Worm (Caenorhabditis elegans) whole organism, midembryonic: ENCODE results near the gene acl-7.

Source experiments
- T22C8.4 ChIP-seq: fragments of 200-800 bp; sonication (Bioruptor generic); IDR thresholded peaks from 2 replicates; pipeline ENCODE4 v1.3.6; 2022; ENCODE audit warnings: missing genetic modification characterization, missing compliant biosample characterization
- cog-1 ChIP-seq: sonication (generic microtip); optimal IDR thresholded peaks from 2 replicates; lab custom pipeline; 2016; ENCODE audit warnings: missing genetic modification characterization, missing compliant biosample characterization
- flt-1 ChIP-seq: fragments of 200-800 bp; sonication (Bioruptor generic); IDR thresholded peaks from 2 replicates; pipeline ENCODE4 v1.3.6; 2022; ENCODE audit warnings: missing genetic modification characterization, missing compliant biosample characterization
- klf-2 ChIP-seq: fragments of 200-800 bp; sonication (Bioruptor generic); conservative IDR thresholded peaks from 2 replicates; pipeline ENCODE4 v1.3.6; 2022; ENCODE audit warnings: missing genetic modification reagents, missing genetic modification characterization, missing compliant biosample characterization
- med-1 ChIP-seq: sonication (generic microtip); optimal IDR thresholded peaks from 2 replicates; lab custom pipeline; 2017; ENCODE audit warnings: missing genetic modification characterization, mild to moderate bottlenecking, missing compliant biosample characterization, antibody characterized with exemption, missing genetic modification reagents; ENCODE audit not compliant: insufficient read depth
- ref-1 ChIP-seq: fragments of 200-800 bp; sonication (Bioruptor generic); conservative IDR thresholded peaks from 2 replicates; pipeline ENCODE4 v1.3.6; 2022; ENCODE audit warnings: missing genetic modification reagents, missing genetic modification characterization, missing compliant biosample characterization
- tab-1 ChIP-seq: fragments of 200-800 bp; sonication (Bioruptor generic); IDR thresholded peaks from 2 replicates; pipeline ENCODE4 v1.3.6; 2022; ENCODE audit warnings: missing genetic modification characterization, missing compliant biosample characterization
- ztf-23 ChIP-seq: fragments of 200-800 bp; sonication (Bioruptor generic); IDR thresholded peaks from 2 replicates; pipeline ENCODE4 v1.3.6; 2022; ENCODE audit warnings: missing genetic modification reagents, missing genetic modification characterization, missing compliant biosample characterization
- ztf-29 ChIP-seq: fragments of 200-800 bp; sonication (Bioruptor generic); IDR thresholded peaks from 2 replicates; pipeline ENCODE4 v1.3.6; 2022; ENCODE audit warnings: missing genetic modification reagents, missing genetic modification characterization, missing compliant biosample characterization

DNA sequence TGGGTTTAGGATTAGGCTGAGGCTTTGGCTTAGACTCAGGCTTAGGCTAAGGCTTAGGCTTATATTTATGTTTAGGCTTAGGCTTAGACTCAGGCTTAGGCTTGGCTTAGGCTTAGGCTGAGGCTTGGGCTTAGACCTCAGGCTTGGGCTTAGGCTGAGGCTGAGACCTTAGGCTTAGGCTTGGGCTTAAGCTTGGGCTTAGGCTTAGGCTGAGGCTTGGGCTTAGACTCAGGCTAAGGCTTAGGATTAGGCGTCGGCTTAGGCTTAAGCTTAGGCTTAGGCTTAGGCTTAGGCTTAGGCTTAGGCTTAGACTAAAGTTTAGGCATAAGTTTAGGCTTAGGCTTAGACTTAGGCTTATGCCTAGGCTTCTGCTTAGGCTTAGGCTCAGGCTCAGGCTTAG lies 8.2 kb upstream of the acl-7 start:
- TF ChIP-seq ref-1 (GFP tag; lab: Robert Waterston, UW): no peak
- TF ChIP-seq flt-1: no peak
- no peak for TF ChIP-seq T22C8.4 (GFP tag; lab: Robert Waterston, UW)
- TF ChIP-seq tab-1: no peak
- no peak for TF ChIP-seq klf-2
- TF ChIP-seq cog-1 (tag; lab: Kevin White, UChicago): no peak
- TF ChIP-seq med-1 (GFP tag; lab: Kevin White, UChicago): no peak
- TF ChIP-seq ztf-29 (GFP tag; lab: Robert Waterston, UW): peak; percentile 42; the same call in 1 of the 2 replicates
- no peak for TF ChIP-seq ztf-23 (GFP tag; lab: Robert Waterston, UW)
